Worm (Caenorhabditis elegans): ENCODE data around the gene F44B9.9.

Gene F44B9.9

DNA sequence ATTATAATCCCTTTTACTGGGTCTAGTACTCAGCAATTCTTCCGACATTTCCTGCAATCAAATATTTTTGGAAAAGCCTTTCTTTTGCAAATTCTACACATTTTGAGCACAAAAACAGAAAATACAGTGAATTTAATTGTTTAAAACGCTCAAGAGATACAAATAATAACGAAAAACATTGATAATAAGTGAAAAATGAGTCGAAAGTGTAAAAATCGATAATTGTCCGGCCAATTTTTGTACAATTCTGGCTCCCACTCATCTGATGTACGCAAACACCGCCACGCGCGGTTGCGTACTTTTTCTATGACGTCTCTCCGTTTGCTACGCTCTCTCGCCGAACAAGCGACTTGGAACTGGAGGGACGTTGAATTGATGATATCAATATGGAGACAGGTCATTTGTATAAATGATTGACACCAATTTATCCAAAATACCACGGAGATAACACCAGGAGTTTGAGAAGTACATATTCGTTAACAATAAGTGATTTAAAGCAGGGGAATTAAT is 10.0 kb downstream of the F44B9.9 start, which contains the start of gene lin-36 (continued):
- TF ChIP-seq F33H1.4 (GFP tag; IDR thresholded peaks at IDR 0.05) (peak; percentile 59), lin-40 (tag; optimal IDR thresholded peaks at IDR 0.05) (no peak), ztf-6 (GFP tag; IDR thresholded peaks at IDR 0.05) (no peak), nhr-80 (tag; optimal IDR thresholded peaks at IDR 0.05) (peak; percentile 32), hmg-1.2 (GFP tag; IDR thresholded peaks at IDR 0.05) (peak; percentile 100), rpc-1 (optimal IDR thresholded peaks at IDR 0.05) (no peak), rpc-1 (tag; optimal IDR thresholded peaks at IDR 0.05) (no peak), unc-62 (GFP tag; optimal IDR thresholded peaks at IDR 0.05) (no peak), snpc-4 (GFP tag; optimal IDR thresholded peaks at IDR 0.05) (peak; percentile 23), snpc-4 (tag; optimal IDR thresholded peaks at IDR 0.05) (peak in 2 of 4 experiments; percentile 23 to 63), ztf-28 (GFP tag; IDR thresholded peaks at IDR 0.05) (no peak), lsy-27 (tag; optimal IDR thresholded peaks at IDR 0.05; ENCODE audit: borderline replicate concordance, insufficient read depth) (no peak), F10E7.11 (tag; optimal IDR thresholded peaks at IDR 0.05) (no peak), ama-1 (optimal IDR thresholded peaks at IDR 0.05) (no peak), ama-1 (GFP tag; optimal IDR thresholded peaks at IDR 0.05) (no peak), die-1 (tag; optimal IDR thresholded peaks at IDR 0.05) (no peak), attf-3 (GFP tag; conservative IDR thresholded peaks at IDR 0.05) (0 out of 2 replicates have a peak, but pooled peaks have one; percentile 39), lin-54 (GFP tag; optimal IDR thresholded peaks at IDR 0.05) (peak; percentile 74), B0035.1 (tag; optimal IDR thresholded peaks at IDR 0.05) (no peak), C17E4.6 (GFP tag; IDR thresholded peaks at IDR 0.05) (0 out of 2 replicates have a peak, but pooled peaks have one; percentile 8), unc-130 (GFP tag; optimal IDR thresholded peaks at IDR 0.05) (no peak), attf-6 (GFP tag; IDR thresholded peaks at IDR 0.05) (no peak), attf-5 (GFP tag; optimal IDR thresholded peaks at IDR 0.05) (peak; percentile 78), athp-1 (tag; optimal IDR thresholded peaks at IDR 0.05) (no peak), rec-8 (tag; optimal IDR thresholded peaks at IDR 0.05) (no peak), nhr-90 (tag; optimal IDR thresholded peaks at IDR 0.05) (no peak), C06A6.2 (GFP tag; conservative IDR thresholded peaks at IDR 0.05) (no peak), lin-26 (GFP tag; IDR thresholded peaks at IDR 0.05) (no peak), sea-2 (GFP tag; IDR thresholded peaks at IDR 0.05) (no peak), mes-4 (tag; optimal IDR thresholded peaks at IDR 0.05) (no peak), let-607 (tag; optimal IDR thresholded peaks at IDR 0.05) (peak; percentile 59 to 63), aptf-3 (GFP tag; IDR thresholded peaks at IDR 0.05) (no peak), ceh-58 (GFP tag; IDR thresholded peaks at IDR 0.05) (no peak), Y67H2A.10 (GFP tag; conservative IDR thresholded peaks at IDR 0.05) (no peak), madf-8 (GFP tag; conservative IDR thresholded peaks at IDR 0.05) (no peak; the same call in 1 of the 2 replicates), zfh-2 (GFP tag; conservative IDR thresholded peaks at IDR 0.05) (no peak), tbp1 (GFP tag; optimal IDR thresholded peaks at IDR 0.05) (peak; percentile 47), sdz-38 (tag; optimal IDR thresholded peaks at IDR 0.05) (no peak), F52B5.7 (tag; optimal IDR thresholded peaks at IDR 0.05) (no peak), him-1 (tag; optimal IDR thresholded peaks at IDR 0.05) (peak; percentile 35), somi-1 (GFP tag; optimal IDR thresholded peaks at IDR 0.05) (no peak), madf-6 (GFP tag; IDR thresholded peaks at IDR 0.05) (peak; percentile 38; the same call in 1 of the 2 replicates), cebp-1 (GFP tag; IDR thresholded peaks at IDR 0.05) (no peak), cebp-1 (tag; optimal IDR thresholded peaks at IDR 0.05) (peak; percentile 58), dpff-1 (tag; optimal IDR thresholded peaks at IDR 0.05) (no peak), gei-17 (GFP tag; optimal IDR thresholded peaks at IDR 0.05) (no peak), efl-1 (GFP tag; optimal IDR thresholded peaks at IDR 0.05) (peak; percentile 14), nfya-2 (GFP tag; IDR thresholded peaks at IDR 0.05) (no peak), ztf-18 (tag; optimal IDR thresholded peaks at IDR 0.05) (peak; percentile 71), ztf-26 (tag; optimal IDR thresholded peaks at IDR 0.05) (no peak)
